Fruit fly (Drosophila melanogaster): ENCODE data around the gene CG42502.

Gene CG42502

DNA sequence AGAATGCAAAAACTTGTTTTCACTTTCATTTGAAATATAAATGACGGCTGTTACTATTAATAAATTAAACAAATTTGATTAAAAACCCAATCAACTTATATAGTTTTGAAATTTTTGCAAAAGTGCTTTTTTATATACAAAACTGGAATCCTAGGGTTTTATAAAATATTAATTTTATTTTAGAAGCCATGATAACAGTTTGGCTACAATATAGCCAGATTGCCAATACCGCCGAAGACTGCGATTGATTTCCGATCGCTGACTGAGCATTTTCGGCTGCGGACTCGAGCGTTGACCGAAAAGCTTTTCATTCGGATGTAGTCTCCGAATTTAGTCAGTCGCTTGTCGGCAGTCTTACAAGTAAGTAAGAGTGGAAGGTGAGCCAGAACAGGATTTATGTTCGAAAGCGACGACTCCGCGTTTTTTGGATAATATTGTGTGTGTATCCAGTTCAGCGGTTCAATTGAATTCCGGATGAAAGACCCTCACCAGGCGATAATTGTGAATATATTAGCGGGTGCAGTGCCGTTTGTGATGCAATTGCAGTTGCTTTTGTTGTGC is 12.3 kb upstream of the CG42502 start, which contains the start of gene Ugt36D1 (continued):
- TF ChIP-seq Dbx (GFP tag; IDR thresholded peaks at IDR 0.05), result no peak
- TF ChIP-seq dati (GFP tag; IDR thresholded peaks at IDR 0.05), result no peak
- TF ChIP-seq CG7556 (GFP tag; optimal IDR thresholded peaks at IDR 0.05), result no peak
- TF ChIP-seq cg (GFP tag; optimal IDR thresholded peaks at IDR 0.05), result no peak
- no peak for TF ChIP-seq slp2 (GFP tag; optimal IDR thresholded peaks at IDR 0.05)
- TF ChIP-seq jing (GFP tag; optimal IDR thresholded peaks at IDR 0.05), result no peak
- TF ChIP-seq Sox100B (GFP tag; optimal IDR thresholded peaks at IDR 0.05), result no peak
- TF ChIP-seq slou (GFP tag; optimal IDR thresholded peaks at IDR 0.05), result no peak
- TF ChIP-seq ara (GFP tag; IDR thresholded peaks at IDR 0.05), result no peak
- no peak for TF ChIP-seq Dip3 (GFP tag; optimal IDR thresholded peaks at IDR 0.05)
- TF ChIP-seq pnt (GFP tag; optimal IDR thresholded peaks at IDR 0.05), result no peak
- TF ChIP-seq gfzf (GFP tag; optimal IDR thresholded peaks at IDR 0.05), result no peak
- TF ChIP-seq al (GFP tag; IDR thresholded peaks at IDR 0.05), result no peak
- TF ChIP-seq Rfx (GFP tag; IDR thresholded peaks at IDR 0.05), result peak; percentile 33; the same call in 1 of the 2 replicates
- no peak for TF ChIP-seq Dll (GFP tag; IDR thresholded peaks at IDR 0.05; ENCODE audit: partially characterized antibody)
- no peak for TF ChIP-seq CG15011 (GFP tag; optimal IDR thresholded peaks at IDR 0.05)
- TF ChIP-seq tup (GFP tag; optimal IDR thresholded peaks at IDR 0.05), result no peak
- TF ChIP-seq CG11723 (GFP tag; optimal IDR thresholded peaks at IDR 0.05), result no peak
- TF ChIP-seq mirr (GFP tag; optimal IDR thresholded peaks at IDR 0.05), result peak; percentile 9
- TF ChIP-seq BEAF-32 (GFP tag; optimal IDR thresholded peaks at IDR 0.05), result no peak
- peak; percentile 23; the same call in 1 of the 2 replicates for TF ChIP-seq stc (GFP tag; IDR thresholded peaks at IDR 0.05)
- no peak for TF ChIP-seq BtbVII (GFP tag; optimal IDR thresholded peaks at IDR 0.05)
- no peak for TF ChIP-seq CG10979 (tag; optimal IDR thresholded peaks at IDR 0.05)
- TF ChIP-seq br (optimal IDR thresholded peaks at IDR 0.05), result no peak
- TF ChIP-seq az2 (GFP tag; optimal IDR thresholded peaks at IDR 0.05), result no peak
- TF ChIP-seq Hmr (GFP tag; optimal IDR thresholded peaks at IDR 0.05), result no peak
- TF ChIP-seq sisA (GFP tag; IDR thresholded peaks at IDR 0.05), result no peak; the same call in 1 of the 2 replicates
- no peak for TF ChIP-seq CG1233 (GFP tag; optimal IDR thresholded peaks at IDR 0.05)
- no peak for TF ChIP-seq fd3F (GFP tag; optimal IDR thresholded peaks at IDR 0.05)
- no peak for TF ChIP-seq pho (GFP tag; optimal IDR thresholded peaks at IDR 0.05)
- no peak for TF ChIP-seq CG34224 (GFP tag; IDR thresholded peaks at IDR 0.05; ENCODE audit: partially characterized antibody)
- peak; percentile 69 for TF ChIP-seq CG32767 (GFP tag; IDR thresholded peaks at IDR 0.05)
- no peak for TF ChIP-seq CG1529 (GFP tag; optimal IDR thresholded peaks at IDR 0.05)
- no peak for TF ChIP-seq Fer3 (tag; optimal IDR thresholded peaks at IDR 0.05)
- peak; percentile 10 for TF ChIP-seq CG14710 (tag; optimal IDR thresholded peaks at IDR 0.05)
- TF ChIP-seq mld (GFP tag; IDR thresholded peaks at IDR 0.05; ENCODE audit: partially characterized antibody), result 0 out of 3 replicates have a peak, but pooled peaks have one; percentile 48

- TF ChIP-seq emc (GFP tag; optimal IDR thresholded peaks at IDR 0.05) (no peak), sisA (GFP tag; IDR thresholded peaks at IDR 0.05) (no peak), Stat92E (GFP tag; optimal IDR thresholded peaks at IDR 0.05) (no peak), CG9876 (GFP tag; optimal IDR thresholded peaks at IDR 0.05) (no peak), CG6765 (GFP tag; optimal IDR thresholded peaks at IDR 0.05) (no peak), CG11247 (GFP tag; IDR thresholded peaks at IDR 0.05) (peak; percentile 29; the same call in 1 of the 2 replicates), CG15514 (GFP tag; optimal IDR thresholded peaks at IDR 0.05) (no peak), CG13296 (GFP tag; optimal IDR thresholded peaks at IDR 0.05) (peak; percentile 2), cas (GFP tag; IDR thresholded peaks at IDR 0.05) (no peak), lov (optimal IDR thresholded peaks at IDR 0.05) (no peak), lov (GFP tag; IDR thresholded peaks at IDR 0.05) (peak; percentile 80; the same call in 1 of the 3 replicates), CG18262 (tag; optimal IDR thresholded peaks at IDR 0.05) (peak; percentile 36), MBD-R2 (GFP tag; IDR thresholded peaks at IDR 0.05) (no peak; the same call in 1 of the 2 replicates), sens-2 (GFP tag; IDR thresholded peaks at IDR 0.05) (0 out of 2 replicates have a peak, but pooled peaks have one; percentile 38), CG42726 (GFP tag; IDR thresholded peaks at IDR 0.05; ENCODE audit: partially characterized antibody) (no peak), row (GFP tag; IDR thresholded peaks at IDR 0.05) (no peak), CG17186 (GFP tag; optimal IDR thresholded peaks at IDR 0.05) (no peak)
Measured at dm6 chr2L:18822805-18823204, 11.8 kb upstream of the CG42502 start.
